Worm (Caenorhabditis elegans): ENCODE results near the gene Y71G10AR.4.

Gene Y71G10AR.4

ce11 chrIV:2220896-2221295 is 22.1 kb downstream of the Y71G10AR.4 start:
- no peak for TF ChIP-seq blmp-1 (tag; optimal IDR thresholded peaks at IDR 0.05; ENCODE audit: insufficient read depth)
- no peak for TF ChIP-seq elt-1 (tag; optimal IDR thresholded peaks at IDR 0.05)
- TF ChIP-seq peb-1 (tag; optimal IDR thresholded peaks at IDR 0.05): no peak

- TF ChIP-seq ama-1 (optimal IDR thresholded peaks at IDR 0.05) (peak; percentile 4), nhr-129 (tag; optimal IDR thresholded peaks at IDR 0.05) (peak; percentile 37), nhr-11 (tag; optimal IDR thresholded peaks at IDR 0.05) (no peak)
Observed at ce11 chrIV:2221350-2221749, 22.5 kb downstream of the Y71G10AR.4 start.

- TF ChIP-seq ceh-82 (tag; optimal IDR thresholded peaks at IDR 0.05) (no peak), alr-1 (tag; optimal IDR thresholded peaks at IDR 0.05) (no peak), nhr-12 (tag; optimal IDR thresholded peaks at IDR 0.05) (no peak), unc-55 (GFP tag; optimal IDR thresholded peaks at IDR 0.05) (no peak), skn-1 (tag; optimal IDR thresholded peaks at IDR 0.05) (no peak), gmeb-1 (tag; optimal IDR thresholded peaks at IDR 0.05) (no peak), mab-5 (tag; optimal IDR thresholded peaks at IDR 0.05) (no peak), crh-2 (tag; optimal IDR thresholded peaks at IDR 0.05) (no peak), nhr-129 (tag; optimal IDR thresholded peaks at IDR 0.05) (no peak), nhr-77 (tag; optimal IDR thresholded peaks at IDR 0.05) (no peak), mbf-1 (tag; optimal IDR thresholded peaks at IDR 0.05) (no peak), sem-4 (tag; optimal IDR thresholded peaks at IDR 0.05) (no peak), unc-39 (tag; optimal IDR thresholded peaks at IDR 0.05) (no peak), elt-1 (tag; optimal IDR thresholded peaks at IDR 0.05) (no peak), F13H6.1 (tag; optimal IDR thresholded peaks at IDR 0.05) (no peak), blmp-1 (tag; optimal IDR thresholded peaks at IDR 0.05; ENCODE audit: insufficient read depth) (no peak), egl-27 (tag; optimal IDR thresholded peaks at IDR 0.05) (no peak), fos-1 (tag; optimal IDR thresholded peaks at IDR 0.05) (no peak), nhr-23 (tag; optimal IDR thresholded peaks at IDR 0.05) (no peak)
Observed at ce11 chrIV:2222528-2222927, 23.7 kb downstream of the Y71G10AR.4 start, which contains the start of gene fnip-2. Gene fnip-2, plus strand, starts transcription at chrIV:2222828.

ce11 chrIV:2223144-2223543 is 24.3 kb downstream of the Y71G10AR.4 start:
- TF ChIP-seq ceh-82 (tag; optimal IDR thresholded peaks at IDR 0.05) (no peak), C34F6.9 (tag; optimal IDR thresholded peaks at IDR 0.05) (no peak), ztf-4 (tag; optimal IDR thresholded peaks at IDR 0.05) (no peak), crh-2 (tag; optimal IDR thresholded peaks at IDR 0.05) (no peak), nhr-129 (tag; optimal IDR thresholded peaks at IDR 0.05) (no peak), ZK546.5 (tag; optimal IDR thresholded peaks at IDR 0.05) (no peak), alr-1 (tag; optimal IDR thresholded peaks at IDR 0.05) (no peak), ama-1 (optimal IDR thresholded peaks at IDR 0.05) (no peak), ztf-11 (tag; optimal IDR thresholded peaks at IDR 0.05) (no peak), peb-1 (tag; optimal IDR thresholded peaks at IDR 0.05) (no peak), F13H6.1 (tag; optimal IDR thresholded peaks at IDR 0.05) (no peak), elt-3 (tag; optimal IDR thresholded peaks at IDR 0.05) (no peak), mbf-1 (tag; optimal IDR thresholded peaks at IDR 0.05) (no peak), R02D3.7 (tag; optimal IDR thresholded peaks at IDR 0.05) (no peak), lsy-2 (tag; optimal IDR thresholded peaks at IDR 0.05) (no peak)

ce11 chrIV:2223685-2224084 is 24.8 kb downstream of the Y71G10AR.4 start:
- TF ChIP-seq nhr-23 (tag; optimal IDR thresholded peaks at IDR 0.05): no peak
- TF ChIP-seq sma-9 (GFP tag; optimal IDR thresholded peaks at IDR 0.05): no peak
- TF ChIP-seq sma-9 (tag; optimal IDR thresholded peaks at IDR 0.05): no peak
- TF ChIP-seq mdl-1 (tag; optimal IDR thresholded peaks at IDR 0.05): no peak
- no peak for TF ChIP-seq peb-1 (tag; optimal IDR thresholded peaks at IDR 0.05)
- TF ChIP-seq mbf-1 (tag; optimal IDR thresholded peaks at IDR 0.05): no peak

ce11 chrIV:2228678-2229077 is 29.8 kb downstream of the Y71G10AR.4 start:
- TF ChIP-seq lsy-2 (tag; optimal IDR thresholded peaks at IDR 0.05) (no peak), mab-5 (tag; optimal IDR thresholded peaks at IDR 0.05) (no peak), alr-1 (tag; optimal IDR thresholded peaks at IDR 0.05) (no peak), nhr-6 (tag; optimal IDR thresholded peaks at IDR 0.05) (no peak), unc-62 (GFP tag; optimal IDR thresholded peaks at IDR 0.05) (no peak), elt-3 (tag; optimal IDR thresholded peaks at IDR 0.05) (no peak), blmp-1 (tag; optimal IDR thresholded peaks at IDR 0.05; ENCODE audit: insufficient read depth) (no peak), nhr-10 (tag; optimal IDR thresholded peaks at IDR 0.05) (no peak), egl-27 (tag; optimal IDR thresholded peaks at IDR 0.05) (no peak), mbf-1 (tag; optimal IDR thresholded peaks at IDR 0.05) (no peak), lin-39 (tag; optimal IDR thresholded peaks at IDR 0.05) (no peak), ztf-4 (tag; optimal IDR thresholded peaks at IDR 0.05) (no peak), F13H6.1 (tag; optimal IDR thresholded peaks at IDR 0.05) (no peak), lin-13 (GFP tag; optimal IDR thresholded peaks at IDR 0.05) (no peak), ztf-11 (tag; optimal IDR thresholded peaks at IDR 0.05) (no peak)
